Fruit fly (Drosophila melanogaster): Measurements from ENCODE around the gene CG43703.
A peak's percentile ranks its signal among the peaks of the same experiment; 100 is the strongest.

CG43703 gene

DNA sequence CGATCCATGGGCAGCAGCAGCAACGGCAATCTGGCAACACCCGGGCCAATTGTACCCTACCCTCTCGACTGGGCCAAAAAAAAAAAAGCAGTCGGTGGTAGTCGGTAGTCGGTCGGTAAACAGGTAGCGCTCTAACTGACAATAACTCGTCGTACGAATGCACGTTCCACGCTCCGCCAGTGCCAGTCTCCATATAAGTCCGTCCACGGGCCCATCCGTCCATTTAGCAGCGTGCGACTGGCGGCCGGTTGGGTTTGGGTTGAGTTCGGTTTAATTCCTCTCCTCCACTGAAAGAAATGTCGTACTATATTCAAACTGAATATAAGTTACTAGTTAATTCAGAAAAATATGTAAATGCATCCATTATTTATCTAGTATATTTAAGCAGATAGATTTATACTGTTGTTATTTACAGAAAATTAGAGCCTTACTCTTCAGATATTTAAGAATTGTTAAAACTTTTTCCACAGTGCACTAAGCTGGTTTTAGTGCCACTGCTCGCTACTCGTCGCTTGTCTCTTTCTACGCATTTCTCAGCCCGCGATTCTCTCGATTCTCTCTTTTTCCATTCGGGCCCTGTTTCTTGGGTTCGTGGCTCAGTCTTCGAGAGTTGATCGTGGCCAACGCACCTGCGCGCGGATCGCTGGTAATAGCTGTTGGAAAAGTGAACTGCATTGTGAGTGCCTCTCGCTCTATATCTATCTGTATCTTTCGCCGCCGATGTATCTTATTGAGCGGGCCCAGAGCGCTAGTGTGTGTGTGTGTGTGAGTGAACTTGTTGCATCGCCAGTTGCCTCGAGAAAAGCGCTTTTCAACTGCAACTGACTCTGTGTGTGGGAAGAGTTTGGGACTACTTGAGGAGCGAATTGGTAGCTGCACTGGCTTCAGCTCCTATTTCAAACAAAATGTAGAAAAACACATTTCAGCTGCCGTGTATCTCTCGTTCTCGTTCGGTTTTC, 6.1 kb downstream of the CG43703 start, which contains the start of gene bowl (continued):
- TF ChIP-seq CG1233 (GFP tag; optimal IDR thresholded peaks at IDR 0.05) (peak; percentile 78), fu2 (GFP tag; optimal IDR thresholded peaks at IDR 0.05) (peak; percentile 87), Hey (tag; optimal IDR thresholded peaks at IDR 0.05) (peak; percentile 51), CG3163 (GFP tag; optimal IDR thresholded peaks at IDR 0.05) (peak; percentile 77), D19B (GFP tag; optimal IDR thresholded peaks at IDR 0.05) (peak; percentile 70), tx (GFP tag; optimal IDR thresholded peaks at IDR 0.05) (peak; percentile 80), NK7.1 (GFP tag; optimal IDR thresholded peaks at IDR 0.05) (peak; percentile 92), abd-A (tag; optimal IDR thresholded peaks at IDR 0.05) (peak; percentile 44), CG11695 (GFP tag; IDR thresholded peaks at IDR 0.05) (peak; percentile 97), Hr78 (GFP tag; optimal IDR thresholded peaks at IDR 0.05) (peak in 1 of 2 experiments; percentile 78), Bteb2 (GFP tag; optimal IDR thresholded peaks at IDR 0.05) (peak; percentile 91), zf30C (GFP tag; optimal IDR thresholded peaks at IDR 0.05) (peak; percentile 99), CG33213 (GFP tag; optimal IDR thresholded peaks at IDR 0.05) (peak; percentile 80), HLHmδ (GFP tag; optimal IDR thresholded peaks at IDR 0.05) (peak; percentile 71), Vsx1 (GFP tag; optimal IDR thresholded peaks at IDR 0.05) (peak; percentile 90), inv (GFP tag; IDR thresholded peaks at IDR 0.05; ENCODE audit: partially characterized antibody) (no peak), CG14965 (GFP tag; optimal IDR thresholded peaks at IDR 0.05; ENCODE audit: borderline replicate concordance) (peak; percentile 42), zen (tag; optimal IDR thresholded peaks at IDR 0.05) (peak; percentile 95), CG5953 (GFP tag; IDR thresholded peaks at IDR 0.05) (peak; percentile 89), dmrt99B (tag; optimal IDR thresholded peaks at IDR 0.05) (peak; percentile 95), HHEX (GFP tag; optimal IDR thresholded peaks at IDR 0.05) (peak; percentile 87), pzg (GFP tag; optimal IDR thresholded peaks at IDR 0.05) (no peak), tio (GFP tag; optimal IDR thresholded peaks at IDR 0.05) (peak; percentile 96), fru (optimal IDR thresholded peaks at IDR 0.05) (peak; percentile 19), CG1602 (GFP tag; optimal IDR thresholded peaks at IDR 0.05) (peak; percentile 97), schlank (tag; optimal IDR thresholded peaks at IDR 0.05) (peak; percentile 69), otp (GFP tag; IDR thresholded peaks at IDR 0.05) (peak; percentile 95), CG18764 (GFP tag; optimal IDR thresholded peaks at IDR 0.05) (peak; percentile 84), BEAF-32 (GFP tag; optimal IDR thresholded peaks at IDR 0.05) (no peak), mirr (GFP tag; optimal IDR thresholded peaks at IDR 0.05) (peak; percentile 42), tgo (GFP tag; IDR thresholded peaks at IDR 0.05) (peak; percentile 98), CG12236 (GFP tag; optimal IDR thresholded peaks at IDR 0.05) (peak; percentile 90), pita (GFP tag; optimal IDR thresholded peaks at IDR 0.05) (no peak), chinmo (GFP tag; IDR thresholded peaks at IDR 0.05; ENCODE audit: partially characterized antibody) (peak; percentile 90), CG14860 (GFP tag; IDR thresholded peaks at IDR 0.05; ENCODE audit: partially characterized antibody) (no peak), NC2β (GFP tag; optimal IDR thresholded peaks at IDR 0.05) (peak; percentile 94), Chrac-16 (GFP tag; optimal IDR thresholded peaks at IDR 0.05) (peak; percentile 98), CG9876 (GFP tag; optimal IDR thresholded peaks at IDR 0.05) (peak; percentile 74), Spps (tag; optimal IDR thresholded peaks at IDR 0.05) (peak; percentile 89), Awh (GFP tag; IDR thresholded peaks at IDR 0.05) (peak; percentile 97), Dek (tag; optimal IDR thresholded peaks at IDR 0.05) (peak; percentile 95), CG6854 (GFP tag; optimal IDR thresholded peaks at IDR 0.05) (peak; percentile 79), Hand (GFP tag; optimal IDR thresholded peaks at IDR 0.05) (peak; percentile 89), Deaf1 (tag; optimal IDR thresholded peaks at IDR 0.05) (peak; percentile 96), pnt (GFP tag; optimal IDR thresholded peaks at IDR 0.05) (peak; percentile 91), Hmx (GFP tag; optimal IDR thresholded peaks at IDR 0.05) (peak; percentile 90), CG1603 (tag; optimal IDR thresholded peaks at IDR 0.05) (peak; percentile 96), CG6683 (GFP tag; optimal IDR thresholded peaks at IDR 0.05) (peak; percentile 79)

Data from whole organism, embryonic.